Worm (Caenorhabditis elegans) whole organism, L4/young adult: Measurements from ENCODE around the gene nspb-3.

Experiments used
- dao-5 ChIP-seq: sonication (generic microtip); optimal IDR thresholded peaks from 2 replicates; lab custom pipeline; 2016; ENCODE audit warnings: missing genotype, missing genetic modification characterization, moderate library complexity, missing compliant biosample characterization
- him-1 ChIP-seq: sonication (generic microtip); optimal IDR thresholded peaks from 2 replicates; lab custom pipeline; 2016; ENCODE audit warnings: missing genotype, missing genetic modification reagents, missing genetic modification characterization, missing compliant biosample characterization

- TF ChIP-seq dao-5 (tag; lab: Kevin White, UChicago) (no peak), him-1 (tag; lab: Kevin White, UChicago) (no peak)
These were observed 42.7 kb downstream of the nspb-3 start for ce11 chrIV:6552036-6552435.
